2 fruit fly cellular contexts compared by ENCODE assay signal in genomic region chr3L:5996936-5997335, dm6.
TF ChIP-seq lines count a peak whose summit lies in the region.

Gene PVRAP, plus strand, starts transcription at chr3L:5997208.

- no peak for TF ChIP-seq CTCF in whole organism, embryonic (GFP tag; optimal IDR thresholded peaks at IDR 0.05; lab: Kevin White, UChicago)

TF ChIP-seq in whole organism, embryonic, 481 proteins besides CTCF, POLR2A, EP300 and RAD21:
- TF ChIP-seq Camta (GFP tag; optimal IDR thresholded peaks at IDR 0.05; lab: Kevin White, UChicago) (no peak), ewg (GFP tag; optimal IDR thresholded peaks at IDR 0.05; lab: Kevin White, UChicago) (peak; percentile 74), sd (tag; optimal IDR thresholded peaks at IDR 0.05; lab: Kevin White, UChicago) (peak; percentile 85), CG11696 (GFP tag; IDR thresholded peaks at IDR 0.05; lab: Robert Waterston, UW) (no peak), abd-A (tag; optimal IDR thresholded peaks at IDR 0.05; lab: Kevin White, UChicago) (peak; percentile 58), CG6272 (GFP tag; IDR thresholded peaks at IDR 0.05; lab: Robert Waterston, UW) (0 out of 2 replicates have a peak, but pooled peaks have one; percentile 20), Med (GFP tag; lab: Kevin White, UChicago) (peak; percentile 14), crol (GFP tag; IDR thresholded peaks at IDR 0.05; lab: Robert Waterston, UW) (no peak), Ets97D (GFP tag; optimal IDR thresholded peaks at IDR 0.05; lab: Kevin White, UChicago) (no peak), Hmr (GFP tag; optimal IDR thresholded peaks at IDR 0.05; lab: Kevin White, UChicago) (peak; percentile 3), scrt (GFP tag; optimal IDR thresholded peaks at IDR 0.05; lab: Kevin White, UChicago) (peak; percentile 90), ftz-f1 (GFP tag; optimal IDR thresholded peaks at IDR 0.05; lab: Kevin White, UChicago) (no peak), slbo (GFP tag; IDR thresholded peaks at IDR 0.05; lab: Robert Waterston, UW) (no peak), kni (GFP tag; optimal IDR thresholded peaks at IDR 0.05; lab: Kevin White, UChicago) (no peak), Ravus (GFP tag; IDR thresholded peaks at IDR 0.05; lab: Robert Waterston, UW) (no peak), CG3281 (GFP tag; optimal IDR thresholded peaks at IDR 0.05; lab: Kevin White, UChicago) (no peak), nerfin-1 (tag; optimal IDR thresholded peaks at IDR 0.05; lab: Kevin White, UChicago) (peak; percentile 90), CG18599 (GFP tag; optimal IDR thresholded peaks at IDR 0.05; lab: Kevin White, UChicago) (no peak), CG17328 (GFP tag; IDR thresholded peaks at IDR 0.05; lab: Robert Waterston, UW) (no peak), Oli (tag; optimal IDR thresholded peaks at IDR 0.05; lab: Kevin White, UChicago) (no peak), CG8290 (GFP tag; optimal IDR thresholded peaks at IDR 0.05; lab: Kevin White, UChicago) (no peak), CG8290 (tag; optimal IDR thresholded peaks at IDR 0.05; lab: Kevin White, UChicago) (no peak), CG11504 (tag; optimal IDR thresholded peaks at IDR 0.05; lab: Kevin White, UChicago) (peak; percentile 38), CG7745 (tag; optimal IDR thresholded peaks at IDR 0.05; lab: Kevin White, UChicago) (no peak), amos (GFP tag; IDR thresholded peaks at IDR 0.05; lab: Robert Waterston, UW; ENCODE audit: partially characterized antibody) (0 out of 2 replicates have a peak, but pooled peaks have one; percentile 6), sisA (GFP tag; IDR thresholded peaks at IDR 0.05; lab: Robert Waterston, UW) (no peak), chinmo (GFP tag; IDR thresholded peaks at IDR 0.05; lab: Robert Waterston, UW; ENCODE audit: partially characterized antibody) (0 out of 4 replicates have a peak, but pooled peaks have one; percentile 40), vfl (GFP tag; optimal IDR thresholded peaks at IDR 0.05; lab: Kevin White, UChicago) (no peak), CG17802 (tag; optimal IDR thresholded peaks at IDR 0.05; lab: Kevin White, UChicago) (no peak)

TF ChIP-seq in whole organism, pupa, 21 proteins besides CTCF, POLR2A, EP300 and RAD21:
- TF ChIP-seq D1 (tag; optimal IDR thresholded peaks at IDR 0.05; lab: Kevin White, UChicago) (no peak), CG12605 (GFP tag; IDR thresholded peaks at IDR 0.05; lab: Robert Waterston, UW) (peak; percentile 89)
